Worm (Caenorhabditis elegans): ENCODE results near the gene nspc-18.

The nspc-18 gene

DNA sequence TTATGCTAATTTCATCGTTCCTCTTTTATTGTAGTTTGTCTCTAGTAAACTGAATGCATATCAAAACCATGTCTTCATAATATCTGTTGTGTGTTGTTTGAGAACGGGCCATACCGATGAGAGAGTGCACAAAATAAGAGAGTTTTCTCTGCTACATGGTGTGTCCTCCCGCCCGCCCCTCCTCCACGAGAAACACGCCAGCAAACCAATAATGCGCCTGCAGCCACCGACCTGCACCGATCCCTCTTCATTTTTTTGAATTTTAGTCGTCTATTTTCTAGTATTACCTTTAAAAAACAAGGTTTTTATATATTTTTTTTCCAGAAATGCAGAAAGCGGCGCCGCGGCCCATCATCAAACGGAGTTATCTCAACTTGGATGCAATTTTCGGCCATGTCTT, 47.2 kb downstream of the nspc-18 start, which contains the start of gene gfi-3:
Gene gfi-3, plus strand, starts transcription at position 325 of the 400 bp plus-strand sequence.
- TF ChIP-seq tbx-11 (GFP tag; IDR thresholded peaks at IDR 0.05) (peak; percentile 47; the same call in 1 of the 2 replicates), ceh-36 (tag; optimal IDR thresholded peaks at IDR 0.05) (peak; percentile 9), pes-1 (GFP tag; IDR thresholded peaks at IDR 0.05) (peak; percentile 76), hmg-4 (GFP tag; optimal IDR thresholded peaks at IDR 0.05) (peak; percentile 69), ceh-13 (GFP tag; optimal IDR thresholded peaks at IDR 0.05) (no peak), hmbx-1 (tag; optimal IDR thresholded peaks at IDR 0.05) (no peak), scrt-1 (GFP tag; IDR thresholded peaks at IDR 0.05) (0 out of 2 replicates have a peak, but pooled peaks have one; percentile 47), flt-1 (GFP tag; IDR thresholded peaks at IDR 0.05) (no peak), sea-1 (GFP tag; conservative IDR thresholded peaks at IDR 0.05) (peak; percentile 51; the same call in 1 of the 2 replicates), tbx-37 (GFP tag; conservative IDR thresholded peaks at IDR 0.05) (peak; percentile 48; the same call in 1 of the 2 replicates), hnd-1 (tag; optimal IDR thresholded peaks at IDR 0.05) (no peak), aly-1 (tag; optimal IDR thresholded peaks at IDR 0.05) (no peak), F13C5.2 (tag; optimal IDR thresholded peaks at IDR 0.05) (peak; percentile 82)

ce11 chrX:14478743-14479428, 48.6 kb downstream of the nspc-18 start, which contains the start of gene M163.11:
Gene M163.11, plus strand, starts transcription at chrX:14479378.
- TF ChIP-seq hmbx-1 (tag; optimal IDR thresholded peaks at IDR 0.05) (no peak), scrt-1 (GFP tag; IDR thresholded peaks at IDR 0.05) (no peak), ama-1 (optimal IDR thresholded peaks at IDR 0.05) (no peak), ets-7 (tag; optimal IDR thresholded peaks at IDR 0.05) (no peak), ceh-13 (GFP tag; optimal IDR thresholded peaks at IDR 0.05) (no peak), flt-1 (GFP tag; IDR thresholded peaks at IDR 0.05) (no peak), ceh-36 (tag; optimal IDR thresholded peaks at IDR 0.05) (no peak), sea-1 (GFP tag; conservative IDR thresholded peaks at IDR 0.05) (no peak), B0310.2 (tag; optimal IDR thresholded peaks at IDR 0.05) (no peak), tra-4 (tag; optimal IDR thresholded peaks at IDR 0.05) (no peak), hnd-1 (tag; optimal IDR thresholded peaks at IDR 0.05) (no peak), tbx-37 (GFP tag; conservative IDR thresholded peaks at IDR 0.05) (no peak), F13C5.2 (tag; optimal IDR thresholded peaks at IDR 0.05) (no peak), hmg-4 (GFP tag; optimal IDR thresholded peaks at IDR 0.05) (no peak)

DNA sequence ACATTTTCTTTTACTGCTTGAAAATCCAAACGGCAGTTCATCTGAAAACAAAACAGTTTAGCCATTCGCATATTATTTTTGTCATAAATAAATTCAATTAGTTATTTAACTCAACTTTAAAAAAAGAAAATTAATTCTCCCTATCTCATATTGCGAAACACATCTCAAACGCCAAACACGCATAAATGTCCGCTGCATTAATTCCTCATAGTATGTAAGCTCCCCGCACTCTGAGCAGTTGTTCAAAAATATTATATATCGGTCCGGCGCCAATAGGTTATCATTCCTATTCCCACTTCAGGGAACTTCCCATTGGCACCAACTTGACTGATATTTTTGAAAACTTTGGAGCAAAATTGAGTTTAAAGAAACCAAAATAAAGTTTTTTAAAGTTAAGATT, 49.3 kb downstream of the nspc-18 start:
- no peak for TF ChIP-seq ama-1 (optimal IDR thresholded peaks at IDR 0.05)
- no peak for TF ChIP-seq hmg-4 (GFP tag; optimal IDR thresholded peaks at IDR 0.05)
- TF ChIP-seq tbx-11 (GFP tag; IDR thresholded peaks at IDR 0.05), result no peak
- no peak for TF ChIP-seq B0310.2 (tag; optimal IDR thresholded peaks at IDR 0.05)
- no peak for TF ChIP-seq ets-7 (tag; optimal IDR thresholded peaks at IDR 0.05)
- TF ChIP-seq pes-1 (GFP tag; IDR thresholded peaks at IDR 0.05), result no peak
- TF ChIP-seq flt-1 (GFP tag; IDR thresholded peaks at IDR 0.05), result no peak
- TF ChIP-seq hmbx-1 (tag; optimal IDR thresholded peaks at IDR 0.05), result no peak
- TF ChIP-seq ceh-13 (GFP tag; optimal IDR thresholded peaks at IDR 0.05), result no peak
- TF ChIP-seq aly-1 (tag; optimal IDR thresholded peaks at IDR 0.05), result no peak
- TF ChIP-seq sea-1 (GFP tag; conservative IDR thresholded peaks at IDR 0.05), result no peak

ce11 chrX:14477338-14477737, 50.1 kb downstream of the nspc-18 start:
- TF ChIP-seq B0310.2 (tag; optimal IDR thresholded peaks at IDR 0.05), result no peak
- TF ChIP-seq tra-4 (tag; optimal IDR thresholded peaks at IDR 0.05), result no peak
- TF ChIP-seq pes-1 (GFP tag; IDR thresholded peaks at IDR 0.05), result no peak
- no peak for TF ChIP-seq ceh-13 (GFP tag; optimal IDR thresholded peaks at IDR 0.05)
- no peak for TF ChIP-seq scrt-1 (GFP tag; IDR thresholded peaks at IDR 0.05)
- TF ChIP-seq ceh-36 (tag; optimal IDR thresholded peaks at IDR 0.05), result no peak
- TF ChIP-seq F13C5.2 (tag; optimal IDR thresholded peaks at IDR 0.05), result no peak
- TF ChIP-seq hnd-1 (tag; optimal IDR thresholded peaks at IDR 0.05), result no peak
- TF ChIP-seq ets-7 (tag; optimal IDR thresholded peaks at IDR 0.05), result no peak
- TF ChIP-seq tbx-37 (GFP tag; conservative IDR thresholded peaks at IDR 0.05), result no peak
- TF ChIP-seq aly-1 (tag; optimal IDR thresholded peaks at IDR 0.05), result no peak
- no peak for TF ChIP-seq tbx-11 (GFP tag; IDR thresholded peaks at IDR 0.05)
- no peak for TF ChIP-seq sea-1 (GFP tag; conservative IDR thresholded peaks at IDR 0.05)
- no peak for TF ChIP-seq flt-1 (GFP tag; IDR thresholded peaks at IDR 0.05)
- TF ChIP-seq ama-1 (optimal IDR thresholded peaks at IDR 0.05), result no peak
- TF ChIP-seq hmbx-1 (tag; optimal IDR thresholded peaks at IDR 0.05), result no peak
- TF ChIP-seq hmg-4 (GFP tag; optimal IDR thresholded peaks at IDR 0.05), result no peak

Measured in whole organism, early embryonic.